Fruit fly (Drosophila melanogaster): ENCODE data around the gene CecA1.

dm6 chr3R:30249283-30249682, 38.6 kb downstream of the CecA1 start, which contains the start of gene CG34299:
- TF ChIP-seq Hr83 (GFP tag; optimal IDR thresholded peaks at IDR 0.05; ENCODE audit: poor library complexity, severe bottlenecking) = no peak
- TF ChIP-seq OdsH (GFP tag; optimal IDR thresholded peaks at IDR 0.05) = no peak
- TF ChIP-seq pan (optimal IDR thresholded peaks at IDR 0.05) = no peak
- no peak for TF ChIP-seq Vsx2 (GFP tag; optimal IDR thresholded peaks at IDR 0.05; ENCODE audit: partially characterized antibody)
- no peak for TF ChIP-seq fru (GFP tag; optimal IDR thresholded peaks at IDR 0.05)
- TF ChIP-seq usp (GFP tag; optimal IDR thresholded peaks at IDR 0.05) = no peak
- TF ChIP-seq Dfd (GFP tag; optimal IDR thresholded peaks at IDR 0.05) = no peak
- TF ChIP-seq dl (GFP tag; optimal IDR thresholded peaks at IDR 0.05; ENCODE audit: insufficient read depth in 1 of 2, partially characterized antibody in 2 of 2) = no peak
- TF ChIP-seq CG9705 (GFP tag; optimal IDR thresholded peaks at IDR 0.05) = no peak
- no peak for TF ChIP-seq lola (GFP tag; optimal IDR thresholded peaks at IDR 0.05)
- TF ChIP-seq dmrt93B (GFP tag; optimal IDR thresholded peaks at IDR 0.05) = no peak
- TF ChIP-seq Hnf4 (GFP tag; optimal IDR thresholded peaks at IDR 0.05) = no peak
- TF ChIP-seq Myc (optimal IDR thresholded peaks at IDR 0.05) = no peak
